Fruit fly (Drosophila melanogaster) whole organism, embryonic: ENCODE results near the gene ovm.

Experiments
- BtbVII ChIP-seq: fragments of 200-800 bp; sonication (Bioruptor generic); optimal IDR thresholded peaks from 3 replicates; lab custom pipeline; 2017; ENCODE audit warnings: missing biosample characterization, mild to moderate bottlenecking, missing genetic modification characterization
- CG10209 ChIP-seq: fragments of 200-800 bp; sonication (Bioruptor generic); optimal IDR thresholded peaks from 3 replicates; lab custom pipeline; 2017; ENCODE audit warnings: missing biosample characterization, mild to moderate bottlenecking, missing genetic modification characterization, missing genetic modification reagents
- CG1024 ChIP-seq: fragments of 200-800 bp; sonication (Bioruptor generic); IDR thresholded peaks from 2 replicates; pipeline ENCODE4 v1.3.6; 2022; ENCODE audit warnings: missing biosample characterization, missing genetic modification characterization
- CG11247 ChIP-seq: fragments of 200-800 bp; sonication (Bioruptor generic); IDR thresholded peaks from 2 replicates; pipeline ENCODE4 v1.3.6; 2022; ENCODE audit warnings: missing biosample characterization, missing genetic modification characterization
- CG11456 ChIP-seq: fragments of 200-800 bp; sonication (Bioruptor generic); IDR thresholded peaks from 3 replicates; pipeline ENCODE4 v1.3.6; 2022; ENCODE audit warnings: missing biosample characterization, missing genetic modification characterization
- CG12299 ChIP-seq: fragments of 200-800 bp; sonication (Bioruptor generic); optimal IDR thresholded peaks from 2 replicates; lab custom pipeline; 2018; ENCODE audit warnings: missing biosample characterization, mild to moderate bottlenecking, missing genetic modification characterization
- CG2678 ChIP-seq: fragments of 200-800 bp; sonication (Bioruptor generic); optimal IDR thresholded peaks from 3 replicates; lab custom pipeline; 2019; ENCODE audit warnings: missing biosample characterization, mild to moderate bottlenecking, missing genetic modification characterization, moderate library complexity
- CG2875 ChIP-seq: fragments of 200-800 bp; sonication (Bioruptor generic); optimal IDR thresholded peaks from 2 replicates; lab custom pipeline; 2017; ENCODE audit warnings: missing biosample characterization, mild to moderate bottlenecking, missing genetic modification characterization, missing genetic modification reagents
- CG31224 ChIP-seq: fragments of 200-800 bp; sonication (Bioruptor generic); IDR thresholded peaks from 2 replicates; pipeline ENCODE4 v1.3.6; 2022; ENCODE audit warnings: missing biosample characterization, missing genetic modification characterization
- CG33557 ChIP-seq: fragments of 200-800 bp; sonication (Bioruptor generic); optimal IDR thresholded peaks from 2 replicates; lab custom pipeline; 2019; ENCODE audit warnings: missing biosample characterization, mild to moderate bottlenecking, missing genetic modification characterization, moderate library complexity
- CG4282 ChIP-seq: fragments of 200-800 bp; sonication (Bioruptor generic); optimal IDR thresholded peaks from 2 replicates; lab custom pipeline; 2016; ENCODE audit warnings: missing biosample characterization, missing genetic modification characterization
- CG4854 ChIP-seq: fragments of 200-800 bp; sonication (Bioruptor generic); optimal IDR thresholded peaks from 2 replicates; lab custom pipeline; 2016; ENCODE audit warnings: missing biosample characterization, missing genetic modification characterization, inconsistent platforms
- CG8281 ChIP-seq: fragments of 200-800 bp; sonication (Bioruptor generic); optimal IDR thresholded peaks from 2 replicates; lab custom pipeline; 2018; ENCODE audit warnings: missing biosample characterization, mild to moderate bottlenecking, missing genetic modification characterization, moderate library complexity
- CG8290 ChIP-seq, 3 experiments: fragments of 200-800 bp; sonication (Bioruptor generic); optimal IDR thresholded peaks; 2 replicates each; lab custom pipeline; 2016 to 2019; ENCODE audit warnings: missing biosample characterization in 3 of 3, missing genetic modification characterization in 3 of 3, mild to moderate bottlenecking in 2 of 3, moderate library complexity in 1 of 3
- CG9609 ChIP-seq: fragments of 200-800 bp; sonication (Bioruptor generic); optimal IDR thresholded peaks from 3 replicates; lab custom pipeline; 2016; ENCODE audit warnings: missing biosample characterization, missing genetic modification characterization
- CkIIα-i1 ChIP-seq: fragments of 200-800 bp; sonication (Bioruptor generic); IDR thresholded peaks from 2 replicates; pipeline ENCODE4 v1.3.6; 2022; ENCODE audit warnings: missing biosample characterization, missing genetic modification characterization
- Dad ChIP-seq: fragments of 200-800 bp; sonication (Bioruptor generic); optimal IDR thresholded peaks from 3 replicates; lab custom pipeline; 2016; ENCODE audit warnings: missing biosample characterization, missing genetic modification characterization
- Drgx ChIP-seq: fragments of 200-800 bp; sonication (Bioruptor generic); IDR thresholded peaks from 2 replicates; pipeline ENCODE4 v1.3.6; 2022; ENCODE audit warnings: missing biosample characterization, missing genetic modification characterization
- Gsc ChIP-seq: fragments of 200-800 bp; sonication (Bioruptor generic); IDR thresholded peaks from 2 replicates; pipeline ENCODE4 v1.3.6; 2022; ENCODE audit warnings: missing biosample characterization, missing genetic modification characterization
- HLH4C ChIP-seq: fragments of 200-800 bp; sonication (Bioruptor generic); IDR thresholded peaks from 3 replicates; pipeline ENCODE4 v1.3.6; 2022; ENCODE audit warnings: missing biosample characterization, missing genetic modification characterization; ENCODE audit not compliant: partially characterized antibody
- HmgZ ChIP-seq: fragments of 200-800 bp; sonication (Bioruptor generic); optimal IDR thresholded peaks from 2 replicates; lab custom pipeline; 2018; ENCODE audit warnings: missing biosample characterization, mild to moderate bottlenecking, missing genetic modification characterization
- Jarid2 ChIP-seq: fragments of 200-800 bp; sonication (Bioruptor generic); optimal IDR thresholded peaks from 3 replicates; lab custom pipeline; 2017; ENCODE audit warnings: mild to moderate bottlenecking, missing biosample characterization, missing genetic modification reagents, missing genetic modification characterization
- NK7.1 ChIP-seq: fragments of 200-800 bp; sonication (Bioruptor generic); optimal IDR thresholded peaks from 3 replicates; lab custom pipeline; 2016; ENCODE audit warnings: missing biosample characterization, missing genetic modification characterization
- Opbp ChIP-seq: fragments of 200-800 bp; sonication (Bioruptor generic); IDR thresholded peaks from 3 replicates; pipeline ENCODE4 v1.3.6; 2022; ENCODE audit warnings: missing biosample characterization, missing genetic modification characterization; ENCODE audit not compliant: partially characterized antibody
- Pdp1 ChIP-seq, 2 experiments: fragments of 200-800 bp; sonication (Bioruptor generic); optimal IDR thresholded peaks; 3 replicates each; lab custom pipeline; 2016; ENCODE audit warnings: missing biosample characterization in 2 of 2, missing genetic modification characterization in 2 of 2, mild to moderate bottlenecking in 1 of 2, moderate library complexity in 1 of 2
- Rx ChIP-seq: fragments of 200-800 bp; sonication (Bioruptor generic); IDR thresholded peaks from 2 replicates; pipeline ENCODE4 v1.3.6; 2022; ENCODE audit warnings: missing biosample characterization, missing genetic modification characterization
- Stat92E ChIP-seq, 3 experiments: fragments of >200 bp in 2 of 3; fragments of 200-800 bp in 1 of 3; sonication (Bioruptor generic) in 1 of 3; optimal IDR thresholded peaks; 2 replicates each; lab custom pipeline; 2017 to 2019; ENCODE audit warnings: missing biosample characterization in 3 of 3, missing genetic modification characterization in 3 of 3, mild to moderate bottlenecking in 1 of 3, moderate library complexity in 1 of 3
- Taf1 ChIP-seq: fragments of 200-800 bp; sonication (Bioruptor generic); IDR thresholded peaks from 2 replicates; pipeline ENCODE4 v1.3.6; 2022; ENCODE audit warnings: missing biosample characterization, missing genetic modification characterization
- ato ChIP-seq: fragments of 200-800 bp; sonication (Bioruptor generic); IDR thresholded peaks from 2 replicates; pipeline ENCODE4 v1.3.6; 2022; ENCODE audit warnings: missing biosample characterization, missing genetic modification characterization; ENCODE audit not compliant: partially characterized antibody
- az2 ChIP-seq: fragments of 200-800 bp; sonication (Bioruptor generic); optimal IDR thresholded peaks from 3 replicates; lab custom pipeline; 2016; ENCODE audit warnings: missing biosample characterization, missing genetic modification characterization
- btn ChIP-seq: fragments of 200-800 bp; sonication (Bioruptor generic); optimal IDR thresholded peaks from 2 replicates; lab custom pipeline; 2016; ENCODE audit warnings: missing biosample characterization, missing genetic modification characterization
- cas ChIP-seq: fragments of 200-800 bp; sonication (Bioruptor generic); IDR thresholded peaks from 2 replicates; pipeline ENCODE4 v1.3.6; 2022; ENCODE audit warnings: missing biosample characterization, missing genetic modification characterization
- cg ChIP-seq: fragments of 200-800 bp; sonication (Bioruptor generic); optimal IDR thresholded peaks from 3 replicates; lab custom pipeline; 2019; ENCODE audit warnings: missing biosample characterization, mild to moderate bottlenecking, missing genetic modification characterization, moderate library complexity
- chn ChIP-seq: fragments of 200-800 bp; sonication (Bioruptor generic); optimal IDR thresholded peaks from 2 replicates; lab custom pipeline; 2016; ENCODE audit warnings: missing biosample characterization, missing genetic modification characterization
- cwo ChIP-seq: fragments of 200-800 bp; sonication (Bioruptor generic); optimal IDR thresholded peaks from 3 replicates; lab custom pipeline; 2017; ENCODE audit warnings: missing biosample characterization, missing genetic modification characterization, mild to moderate bottlenecking, moderate library complexity, missing genetic modification reagents
- dmrt11E ChIP-seq: fragments of 200-800 bp; sonication (Bioruptor generic); optimal IDR thresholded peaks from 3 replicates; lab custom pipeline; 2018; ENCODE audit warnings: missing biosample characterization, mild to moderate bottlenecking, missing genetic modification characterization, moderate library complexity
- emc ChIP-seq: fragments of 200-800 bp; sonication (Bioruptor generic); optimal IDR thresholded peaks from 2 replicates; lab custom pipeline; 2016; ENCODE audit warnings: missing biosample characterization, missing genetic modification characterization
- gcm ChIP-seq: fragments of 200-800 bp; sonication (Bioruptor generic); optimal IDR thresholded peaks from 2 replicates; lab custom pipeline; 2019; ENCODE audit warnings: missing biosample characterization, mild to moderate bottlenecking, missing genetic modification characterization, moderate library complexity
- gt ChIP-seq: fragments of 200-800 bp; sonication (Bioruptor generic); IDR thresholded peaks from 2 replicates; pipeline ENCODE4 v1.3.6; 2022; ENCODE audit warnings: missing biosample characterization, missing genetic modification characterization
- hbn ChIP-seq: fragments of 200-800 bp; sonication (Bioruptor generic); IDR thresholded peaks from 2 replicates; pipeline ENCODE4 v1.3.6; 2022; ENCODE audit warnings: missing biosample characterization, missing genetic modification characterization; ENCODE audit not compliant: partially characterized antibody
- her ChIP-seq: fragments of 200-800 bp; sonication (Bioruptor generic); optimal IDR thresholded peaks from 2 replicates; lab custom pipeline; 2016; ENCODE audit warnings: missing biosample characterization, missing genetic modification characterization
- lola ChIP-seq, 3 experiments: fragments of >200 bp in 2 of 3; fragments of 200-800 bp in 1 of 3; sonication (Bioruptor generic) in 1 of 3; optimal IDR thresholded peaks; 2 replicates each; lab custom pipeline; 2017 to 2019; ENCODE audit warnings: missing biosample characterization in 3 of 3, missing genetic modification characterization in 3 of 3, mild to moderate bottlenecking in 1 of 3, moderate library complexity in 1 of 3
- mld ChIP-seq: fragments of 200-800 bp; sonication (Bioruptor generic); IDR thresholded peaks from 3 replicates; pipeline ENCODE4 v1.3.6; 2022; ENCODE audit warnings: missing biosample characterization, missing genetic modification characterization; ENCODE audit not compliant: partially characterized antibody
- phol ChIP-seq: fragments of 200-800 bp; sonication (Bioruptor generic); optimal IDR thresholded peaks from 3 replicates; lab custom pipeline; 2018; ENCODE audit warnings: missing biosample characterization, mild to moderate bottlenecking, missing genetic modification characterization, moderate library complexity
- ranshi ChIP-seq: fragments of 200-800 bp; sonication (Bioruptor generic); IDR thresholded peaks from 2 replicates; pipeline ENCODE4 v1.3.6; 2022; ENCODE audit warnings: missing biosample characterization, missing genetic modification characterization
- schlank ChIP-seq: fragments of 200-800 bp; sonication (Bioruptor generic); optimal IDR thresholded peaks from 2 replicates; lab custom pipeline; 2018; ENCODE audit warnings: missing biosample characterization, mild to moderate bottlenecking, missing genetic modification characterization
- seq ChIP-seq: fragments of 200-800 bp; sonication (Bioruptor generic); IDR thresholded peaks from 2 replicates; pipeline ENCODE4 v1.3.6; 2022; ENCODE audit warnings: missing biosample characterization, missing genetic modification characterization
- slou ChIP-seq: fragments of 200-800 bp; sonication (Bioruptor generic); optimal IDR thresholded peaks from 3 replicates; lab custom pipeline; 2016; ENCODE audit warnings: missing biosample characterization, missing genetic modification characterization
- sna ChIP-seq: fragments of 200-800 bp; sonication (Bioruptor generic); IDR thresholded peaks from 2 replicates; pipeline ENCODE4 v1.3.6; 2022; ENCODE audit warnings: missing biosample characterization, missing genetic modification characterization; ENCODE audit not compliant: partially characterized antibody
- ttk ChIP-seq: fragments of 200-800 bp; sonication (Bioruptor generic); IDR thresholded peaks from 2 replicates; pipeline ENCODE4 v2.1.2; 2022; ENCODE audit warnings: missing biosample characterization, missing genetic modification characterization

The ovm gene

DNA sequence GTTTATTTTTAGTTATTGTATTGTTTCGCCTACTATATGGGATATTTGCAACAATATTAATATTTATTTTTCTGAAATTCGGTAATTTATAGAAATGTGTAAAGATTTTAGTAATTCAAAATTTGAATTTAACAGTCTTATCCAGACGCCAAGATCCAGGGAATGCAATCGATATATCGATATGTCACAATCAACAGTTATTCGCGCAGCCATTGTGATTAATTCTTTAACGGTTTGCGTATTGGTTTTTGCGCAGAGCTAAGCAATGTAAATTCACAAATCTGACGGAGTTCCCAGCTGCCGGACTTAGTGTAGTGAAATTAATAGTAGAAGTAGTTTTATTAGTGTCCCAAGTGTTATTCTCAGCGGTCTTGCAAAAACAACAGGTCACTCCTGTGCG is 26.4 kb downstream of the ovm start, which contains the start of gene ND-15 (continued):
- no peak for TF ChIP-seq CG10209 (GFP tag; lab: Kevin White, UChicago)
- TF ChIP-seq Stat92E (GFP tag; optimal IDR thresholded peaks at IDR 0.05; lab: Kevin White, UChicago): no peak
- TF ChIP-seq CG2678: no peak
- peak; percentile 44 for TF ChIP-seq HmgZ (tag; lab: Kevin White, UChicago)
- TF ChIP-seq CG1024 (GFP tag; lab: Robert Waterston, UW): no peak
- no peak for TF ChIP-seq az2
- TF ChIP-seq cg (GFP tag; lab: Kevin White, UChicago): no peak
- no peak for TF ChIP-seq emc (GFP tag; lab: Kevin White, UChicago)
- 0 out of 2 replicates have a peak, but pooled peaks have one; percentile 17 for TF ChIP-seq ato (GFP tag; lab: Robert Waterston, UW)
- TF ChIP-seq CG8290 (GFP tag; optimal IDR thresholded peaks at IDR 0.05; lab: Kevin White, UChicago): no peak
- TF ChIP-seq CG8290 (tag; optimal IDR thresholded peaks at IDR 0.05; lab: Kevin White, UChicago): peak in 1 of 2 experiments; percentile 20
- no peak for TF ChIP-seq lola (GFP tag; optimal IDR thresholded peaks at IDR 0.05; lab: Kevin White, UChicago)
- TF ChIP-seq sna (GFP tag; lab: Robert Waterston, UW): peak; percentile 67; the same call in 1 of the 2 replicates
- TF ChIP-seq CG9609 (GFP tag; lab: Kevin White, UChicago): no peak
- TF ChIP-seq Drgx (GFP tag; lab: Robert Waterston, UW): no peak
- TF ChIP-seq CG8281 (tag; lab: Kevin White, UChicago): no peak
- TF ChIP-seq dmrt11E (tag; lab: Kevin White, UChicago): no peak
- TF ChIP-seq cas (GFP tag; lab: Robert Waterston, UW): no peak
- no peak for TF ChIP-seq Jarid2 (GFP tag; lab: Kevin White, UChicago)
- no peak for TF ChIP-seq CG33557
- TF ChIP-seq CG4854 (GFP tag; lab: Kevin White, UChicago): no peak
- no peak for TF ChIP-seq btn (GFP tag; lab: Kevin White, UChicago)
- no peak for TF ChIP-seq NK7.1
- no peak for TF ChIP-seq Dad (GFP tag; lab: Kevin White, UChicago)
- peak; percentile 69; the same call in 2 of the 3 replicates for TF ChIP-seq mld (GFP tag; lab: Robert Waterston, UW)
- peak; percentile 83 for TF ChIP-seq Opbp (GFP tag; lab: Robert Waterston, UW)
- peak; percentile 92 for TF ChIP-seq phol (tag; lab: Kevin White, UChicago)
- no peak for TF ChIP-seq cwo (GFP tag; lab: Kevin White, UChicago)
- no peak for TF ChIP-seq CG2875 (GFP tag; lab: Kevin White, UChicago)
- TF ChIP-seq her (GFP tag; lab: Kevin White, UChicago): no peak
- no peak for TF ChIP-seq gcm (GFP tag; lab: Kevin White, UChicago)
- TF ChIP-seq CG4282 (GFP tag; lab: Kevin White, UChicago): no peak
- TF ChIP-seq schlank (tag; lab: Kevin White, UChicago): no peak
- TF ChIP-seq ranshi (GFP tag; lab: Robert Waterston, UW): no peak
- no peak for TF ChIP-seq CkIIα-i1 (GFP tag; lab: Robert Waterston, UW)
- no peak for TF ChIP-seq Gsc (GFP tag; lab: Robert Waterston, UW)
- no peak for TF ChIP-seq Taf1
- TF ChIP-seq seq (GFP tag; lab: Robert Waterston, UW): no peak
- TF ChIP-seq slou (GFP tag; lab: Kevin White, UChicago): no peak
- no peak for TF ChIP-seq BtbVII (GFP tag; lab: Kevin White, UChicago)
- TF ChIP-seq CG31224: no peak
- TF ChIP-seq HLH4C (GFP tag; lab: Robert Waterston, UW): peak; percentile 77
- no peak for TF ChIP-seq chn (GFP tag; lab: Kevin White, UChicago)
- no peak for TF ChIP-seq ttk (GFP tag; lab: Robert Waterston, UW)
- TF ChIP-seq Rx (GFP tag; lab: Robert Waterston, UW): no peak
- TF ChIP-seq Pdp1 (GFP tag; optimal IDR thresholded peaks at IDR 0.05; lab: Kevin White, UChicago): no peak
- no peak for TF ChIP-seq CG11456 (GFP tag; lab: Robert Waterston, UW)
- no peak for TF ChIP-seq CG12299 (tag; lab: Kevin White, UChicago)
- TF ChIP-seq gt (GFP tag; lab: Robert Waterston, UW): no peak
- TF ChIP-seq hbn (GFP tag; lab: Robert Waterston, UW): peak; percentile 58
- TF ChIP-seq CG11247: no peak
